Worm (Caenorhabditis elegans) whole organism, L4 larva: ENCODE results near the gene secs-1.

Experiments used
- ZK546.5 ChIP-seq, 2 experiments: sonication (generic microtip); optimal IDR thresholded peaks; 2 replicates each; lab custom pipeline; 2017; ENCODE audit warnings: missing biosample characterization in 2 of 2, missing genetic modification characterization in 2 of 2
- madf-9 ChIP-seq: fragments of 200-800 bp; sonication (Bioruptor generic); conservative IDR thresholded peaks from 2 replicates; pipeline ENCODE4 v1.3.6; 2022; ENCODE audit warnings: missing genetic modification reagents, missing genetic modification characterization, missing compliant biosample characterization
- nhr-25 ChIP-seq: sonication (generic microtip); optimal IDR thresholded peaks from 2 replicates; lab custom pipeline; 2017; ENCODE audit warnings: missing genetic modification characterization, mild to moderate bottlenecking, missing compliant biosample characterization, antibody characterized with exemption, moderate library complexity, borderline replicate concordance; ENCODE audit not compliant: insufficient read depth

DNA sequence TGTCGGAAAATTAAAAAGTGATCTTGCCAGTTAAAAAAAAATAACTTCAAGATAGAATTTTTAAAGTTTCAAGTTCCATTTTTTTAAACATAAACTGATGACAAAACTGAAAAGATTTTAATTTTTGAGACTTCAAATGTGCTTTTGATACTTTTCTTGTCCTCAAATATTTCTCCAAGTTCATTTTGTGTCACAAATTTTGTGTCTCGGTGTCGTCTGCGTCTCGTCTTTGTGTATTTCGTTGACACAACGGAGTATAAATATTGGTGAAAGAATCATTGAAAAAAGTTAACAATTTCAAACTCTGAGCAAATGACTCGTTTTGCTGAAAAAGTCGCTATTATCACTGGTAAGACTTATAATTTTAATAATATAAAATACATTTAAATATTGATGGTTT is 20.3 kb downstream of the secs-1 start, which contains the start of gene D1054.8:
- no peak for TF ChIP-seq madf-9 (GFP tag; lab: Robert Waterston, UW)
- TF ChIP-seq ZK546.5 (tag; optimal IDR thresholded peaks at IDR 0.05; lab: Kevin White, UChicago) = no peak
- TF ChIP-seq nhr-25 (tag; lab: Kevin White, UChicago) = no peak
